Fruit fly (Drosophila melanogaster) whole organism, pupa: ENCODE measurements around the gene RpS9.
A peak's percentile ranks its signal among the peaks of the same experiment; 100 is the strongest.

Experiments
- CG10348 ChIP-seq: fragments of 200-800 bp; sonication (Bioruptor generic); IDR thresholded peaks from 2 replicates; pipeline ENCODE4 v1.3.6; 2022; ENCODE audit warnings: missing biosample characterization, missing genetic modification characterization
- CG12605 ChIP-seq: fragments of 200-800 bp; sonication (Bioruptor generic); IDR thresholded peaks from 2 replicates; pipeline ENCODE4 v1.3.6; 2022; ENCODE audit warnings: missing biosample characterization, missing genetic modification characterization
- CG13204 ChIP-seq: fragments of 200-800 bp; sonication (Bioruptor generic); optimal IDR thresholded peaks from 2 replicates; lab custom pipeline; 2018; ENCODE audit warnings: missing biosample characterization, mild to moderate bottlenecking, missing genetic modification characterization, moderate library complexity
- CG14655 ChIP-seq: fragments of 200-800 bp; sonication (Bioruptor generic); optimal IDR thresholded peaks from 3 replicates; lab custom pipeline; 2017; ENCODE audit warnings: mild to moderate bottlenecking, missing biosample characterization, missing genetic modification reagents, missing genetic modification characterization
- CG15710 ChIP-seq: fragments of 200-800 bp; sonication (Bioruptor generic); optimal IDR thresholded peaks from 2 replicates; lab custom pipeline; 2018; ENCODE audit warnings: missing biosample characterization, mild to moderate bottlenecking, missing genetic modification characterization, moderate library complexity
- CG17806 ChIP-seq: fragments of 200-800 bp; sonication (Bioruptor generic); optimal IDR thresholded peaks from 2 replicates; lab custom pipeline; 2018; ENCODE audit warnings: missing biosample characterization, mild to moderate bottlenecking, missing genetic modification characterization, moderate library complexity
- CG32121 ChIP-seq: fragments of 200-800 bp; sonication (Bioruptor generic); IDR thresholded peaks from 2 replicates; pipeline ENCODE4 v1.3.6; 2022; ENCODE audit warnings: missing biosample characterization, missing genetic modification characterization
- CG34367 ChIP-seq: fragments of 200-800 bp; sonication (Bioruptor generic); optimal IDR thresholded peaks from 2 replicates; lab custom pipeline; 2018; ENCODE audit warnings: missing biosample characterization, mild to moderate bottlenecking, missing genetic modification characterization
- CG4496 ChIP-seq: fragments of 200-800 bp; sonication (Bioruptor generic); IDR thresholded peaks from 3 replicates; pipeline ENCODE4 v1.3.6; 2022; ENCODE audit warnings: missing biosample characterization, missing genetic modification characterization
- CG8159 ChIP-seq: fragments of 200-800 bp; sonication (Bioruptor generic); optimal IDR thresholded peaks from 3 replicates; lab custom pipeline; 2018; ENCODE audit warnings: missing biosample characterization, mild to moderate bottlenecking, missing genetic modification characterization, moderate library complexity
- CG8301 ChIP-seq: fragments of 200-800 bp; sonication (Bioruptor generic); optimal IDR thresholded peaks from 2 replicates; lab custom pipeline; 2018; ENCODE audit warnings: missing biosample characterization, mild to moderate bottlenecking, missing genetic modification characterization
- CG9948 ChIP-seq: fragments of 200-800 bp; sonication (Bioruptor generic); optimal IDR thresholded peaks from 2 replicates; lab custom pipeline; 2018; ENCODE audit warnings: missing biosample characterization, mild to moderate bottlenecking, missing genetic modification characterization, moderate library complexity
- D1 ChIP-seq: fragments of 200-800 bp; sonication (Bioruptor generic); optimal IDR thresholded peaks from 2 replicates; lab custom pipeline; 2018; ENCODE audit warnings: missing biosample characterization, mild to moderate bottlenecking, missing genetic modification characterization, moderate library complexity
- EcR ChIP-seq: fragments of 200-800 bp; sonication (Bioruptor generic); optimal IDR thresholded peaks from 3 replicates; lab custom pipeline; 2019; ENCODE audit warnings: missing biosample characterization, missing genetic modification characterization, mild to moderate bottlenecking, moderate library complexity, missing genetic modification reagents
- Ets98B ChIP-seq: fragments of 200-800 bp; sonication (Bioruptor generic); IDR thresholded peaks from 2 replicates; pipeline ENCODE4 v1.3.6; 2022; ENCODE audit warnings: missing biosample characterization, missing genetic modification characterization
- Pif1A ChIP-seq: fragments of 200-800 bp; sonication (Bioruptor generic); optimal IDR thresholded peaks from 3 replicates; lab custom pipeline; 2016; ENCODE audit warnings: missing biosample characterization, missing genetic modification characterization
- Pif1B ChIP-seq: fragments of 200-800 bp; sonication (Bioruptor generic); optimal IDR thresholded peaks from 3 replicates; lab custom pipeline; 2016; ENCODE audit warnings: missing biosample characterization, missing genetic modification characterization
- Snoo ChIP-seq: fragments of 200-800 bp; sonication (Bioruptor generic); optimal IDR thresholded peaks from 3 replicates; lab custom pipeline; 2017; ENCODE audit warnings: missing biosample characterization, mild to moderate bottlenecking, missing genetic modification characterization, inconsistent platforms
- fd96Ca ChIP-seq: fragments of 200-800 bp; sonication (Bioruptor generic); IDR thresholded peaks from 3 replicates; pipeline ENCODE4 v1.3.6; 2022; ENCODE audit warnings: missing biosample characterization, missing genetic modification characterization
- gl ChIP-seq: fragments of 200-800 bp; sonication (Bioruptor generic); optimal IDR thresholded peaks from 2 replicates; lab custom pipeline; 2018; ENCODE audit warnings: missing biosample characterization, mild to moderate bottlenecking, missing genetic modification characterization
- rn ChIP-seq: fragments of 200-800 bp; sonication (Bioruptor generic); IDR thresholded peaks from 2 replicates; pipeline ENCODE4 v1.3.6; 2022; ENCODE audit warnings: missing biosample characterization, missing genetic modification characterization

RpS9 gene

DNA sequence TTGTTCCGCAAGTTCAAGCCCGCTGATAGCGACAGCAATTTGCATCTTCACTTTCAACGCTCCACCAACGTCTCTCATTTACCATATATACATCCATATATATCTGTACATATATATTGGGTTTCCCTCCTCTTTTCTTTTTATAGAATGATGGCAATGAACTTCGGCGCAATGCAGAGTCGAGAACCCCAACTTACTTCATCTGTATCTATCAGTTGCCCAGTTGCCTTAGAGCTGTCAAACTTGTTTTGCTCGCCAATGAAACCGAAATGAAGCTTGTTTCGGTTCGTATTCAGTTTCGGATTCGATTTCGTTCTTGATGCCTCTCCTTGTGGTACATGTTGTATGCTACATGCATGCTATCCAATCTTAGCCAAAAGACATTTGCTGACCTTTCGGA, 17.5 kb upstream of the RpS9 start, which contains the start of gene Or67a:
TSS of gene Or67a (plus strand) at position 233 of the 400 bp plus-strand sequence.
- no peak for TF ChIP-seq CG10348
- no peak for TF ChIP-seq CG4496 (GFP tag; lab: Robert Waterston, UW)
- TF ChIP-seq EcR, result peak; percentile 99
- peak; percentile 29 for TF ChIP-seq CG8301 (tag; lab: Kevin White, UChicago)
- no peak for TF ChIP-seq rn (GFP tag; lab: Robert Waterston, UW)
- TF ChIP-seq CG15710 (tag; lab: Kevin White, UChicago), result no peak
- TF ChIP-seq D1 (tag; lab: Kevin White, UChicago), result no peak
- TF ChIP-seq CG14655, result peak; percentile 27
- no peak for TF ChIP-seq CG32121
- TF ChIP-seq CG9948 (tag; lab: Kevin White, UChicago), result no peak
- TF ChIP-seq CG13204, result no peak
- no peak for TF ChIP-seq Ets98B (GFP tag; lab: Robert Waterston, UW)
- TF ChIP-seq, all 21 proteins: peak for 3

DNA sequence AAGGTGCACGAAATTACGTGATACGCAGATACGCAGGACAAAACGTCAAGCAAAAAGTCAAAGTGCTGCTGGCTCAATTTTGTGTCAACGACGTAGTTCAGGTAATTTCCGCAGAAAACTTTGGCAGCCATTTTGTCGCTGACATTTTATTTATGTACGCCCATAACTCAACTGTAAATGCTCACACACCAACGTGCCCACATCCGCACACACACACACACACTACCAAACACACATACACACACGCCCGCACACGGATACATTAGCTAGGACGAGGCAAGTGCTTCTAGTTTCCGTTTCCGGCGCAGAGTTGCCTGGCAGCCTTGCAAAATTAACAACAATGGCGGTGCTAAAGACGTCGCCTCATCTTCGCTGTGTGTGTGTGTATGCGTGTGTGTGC, 14.1 kb upstream of the RpS9 start, which contains the start of gene CG33700:
TSS of gene CG33700 (minus strand) at position 101 of the 400 bp plus-strand sequence.
- TF ChIP-seq fd96Ca (GFP tag; lab: Robert Waterston, UW), result no peak
- TF ChIP-seq CG4496 (GFP tag; lab: Robert Waterston, UW), result 0 out of 3 replicates have a peak, but pooled peaks have one; percentile 28
- TF ChIP-seq, all 21 proteins: peak for 1

- TF ChIP-seq CG14655 (no peak), Pif1A (GFP tag; lab: Kevin White, UChicago) (no peak), rn (GFP tag; lab: Robert Waterston, UW) (no peak), Snoo (no peak), Pif1B (GFP tag; lab: Kevin White, UChicago) (no peak), CG10348 (no peak), EcR (no peak), gl (no peak), CG34367 (tag; lab: Kevin White, UChicago) (no peak), CG32121 (no peak), Ets98B (GFP tag; lab: Robert Waterston, UW) (no peak)
Measured at dm6 chr3L:9513309-9513708, 2.0 kb upstream of the RpS9 start, which contains the start of gene CG33702. Gene CG33702 (minus strand): TSS chr3L:9513409.

dm6 chr3L:9512560-9512959, 1.2 kb upstream of the RpS9 start, which contains the start of gene CG33703:
Gene CG33703 (minus strand): TSS chr3L:9512660.
- TF ChIP-seq CG34367 (tag; lab: Kevin White, UChicago), result no peak
- no peak for TF ChIP-seq Pif1A (GFP tag; lab: Kevin White, UChicago)
- no peak for TF ChIP-seq rn (GFP tag; lab: Robert Waterston, UW)
- TF ChIP-seq CG8301 (tag; lab: Kevin White, UChicago), result no peak
- TF ChIP-seq gl, result no peak
- no peak for TF ChIP-seq fd96Ca (GFP tag; lab: Robert Waterston, UW)
- TF ChIP-seq EcR, result no peak
- TF ChIP-seq CG17806 (tag; lab: Kevin White, UChicago), result no peak
- no peak for TF ChIP-seq CG10348
- no peak for TF ChIP-seq CG15710 (tag; lab: Kevin White, UChicago)
- TF ChIP-seq Pif1B (GFP tag; lab: Kevin White, UChicago), result no peak
- no peak for TF ChIP-seq CG13204
- TF ChIP-seq CG9948 (tag; lab: Kevin White, UChicago), result no peak
- no peak for TF ChIP-seq CG14655
- TF ChIP-seq CG8159, result no peak
- TF ChIP-seq Snoo, result no peak
- no peak for TF ChIP-seq CG4496 (GFP tag; lab: Robert Waterston, UW)
- TF ChIP-seq CG32121, result no peak

- TF ChIP-seq CG10348, result no peak
- TF ChIP-seq Pif1B (GFP tag; lab: Kevin White, UChicago), result no peak
- no peak for TF ChIP-seq CG32121
- TF ChIP-seq CG15710 (tag; lab: Kevin White, UChicago), result no peak
- TF ChIP-seq CG13204, result peak; percentile 77
- TF ChIP-seq EcR, result peak; percentile 57
- no peak for TF ChIP-seq rn (GFP tag; lab: Robert Waterston, UW)
- no peak for TF ChIP-seq D1 (tag; lab: Kevin White, UChicago)
- TF ChIP-seq Ets98B (GFP tag; lab: Robert Waterston, UW), result 0 out of 2 replicates have a peak, but pooled peaks have one; percentile 35
- no peak for TF ChIP-seq fd96Ca (GFP tag; lab: Robert Waterston, UW)
- TF ChIP-seq CG34367 (tag; lab: Kevin White, UChicago), result no peak
- no peak; the same call in 1 of the 2 replicates for TF ChIP-seq CG12605 (GFP tag; lab: Robert Waterston, UW)
- TF ChIP-seq Snoo, result peak; percentile 99
- TF ChIP-seq CG8159, result no peak
- no peak for TF ChIP-seq CG17806 (tag; lab: Kevin White, UChicago)
- TF ChIP-seq CG4496 (GFP tag; lab: Robert Waterston, UW), result peak; percentile 65; the same call in 2 of the 3 replicates
- no peak for TF ChIP-seq CG8301 (tag; lab: Kevin White, UChicago)
- peak; percentile 23 for TF ChIP-seq gl
- TF ChIP-seq CG9948 (tag; lab: Kevin White, UChicago), result no peak
- TF ChIP-seq CG14655, result no peak
- peak; percentile 37 for TF ChIP-seq Pif1A (GFP tag; lab: Kevin White, UChicago)
Measured at dm6 chr3L:9509037-9509830, 2.1 kb downstream of the RpS9 start, which contains the start of gene CG3408. Gene CG3408 (minus strand): TSS chr3L:9509583.

- no peak for TF ChIP-seq CG13204
- no peak for TF ChIP-seq gl
- peak; percentile 23 for TF ChIP-seq CG17806 (tag; lab: Kevin White, UChicago)
- peak; percentile 45 for TF ChIP-seq CG8159
Measured at dm6 chr3L:9508653-9509036, 2.7 kb downstream of the RpS9 start.
